Worm (Caenorhabditis elegans): ENCODE results near the gene ZK666.8.

The ZK666.8 gene

DNA sequence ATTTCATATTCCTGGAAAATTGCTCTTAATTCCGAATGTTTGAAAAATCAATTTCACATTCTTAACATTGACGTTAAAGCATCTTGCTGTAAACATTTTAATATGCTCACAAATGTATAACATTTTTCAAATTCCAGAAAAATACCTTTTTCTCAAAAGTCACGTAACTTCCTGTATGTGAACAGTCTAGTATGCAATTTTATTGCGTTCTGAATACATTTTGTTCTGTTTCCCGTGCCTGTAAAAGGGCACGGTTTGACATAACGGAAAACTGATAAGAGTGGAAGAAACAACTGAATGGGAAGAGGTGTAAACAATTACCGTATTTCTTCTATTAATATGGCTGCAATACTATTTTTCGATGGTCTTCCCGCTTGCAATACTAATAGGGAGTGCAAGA, 10.0 kb downstream of the ZK666.8 start:
- TF ChIP-seq nhr-80 (tag; optimal IDR thresholded peaks at IDR 0.05) (peak; percentile 10), hmg-20 (GFP tag; IDR thresholded peaks at IDR 0.05) (no peak)

DNA sequence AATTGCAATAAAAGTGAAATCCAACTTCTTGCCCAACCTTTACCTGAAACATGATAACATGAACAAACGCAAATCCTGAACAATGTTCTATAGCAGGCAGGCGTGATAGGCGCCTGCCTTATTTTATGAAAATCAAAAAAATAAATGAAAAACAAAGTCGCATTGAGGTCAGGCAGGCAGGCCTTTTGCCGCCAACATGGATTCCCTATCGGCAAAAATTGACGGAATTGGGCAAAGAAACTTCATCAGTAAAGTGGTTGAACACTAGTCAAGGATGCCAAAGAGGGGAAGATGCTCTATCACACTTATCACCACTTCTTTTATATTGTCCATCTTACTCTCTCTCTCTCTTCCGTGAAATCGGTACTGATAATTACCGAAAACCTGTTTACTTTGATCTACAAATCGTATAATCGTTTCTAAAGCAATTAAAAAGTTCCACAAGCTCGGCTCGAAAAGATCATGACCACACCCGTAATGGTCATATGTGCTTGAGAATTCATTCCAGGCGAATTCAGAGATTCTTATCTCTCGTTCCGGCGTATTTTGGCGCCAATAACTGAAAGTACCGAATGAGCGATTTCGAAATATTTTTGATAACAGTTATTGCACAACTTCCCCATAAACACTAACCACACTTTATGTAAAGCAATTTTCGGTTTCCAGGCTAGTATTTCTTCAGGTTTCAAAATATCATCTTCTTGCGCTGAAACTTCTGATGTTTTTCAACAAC, 10.9 kb downstream of the ZK666.8 start, which contains the start of the genes clec-60 and ZK666.11:
Gene clec-60 (minus strand): TSS at position 51 of the 733 bp plus-strand sequence.
Gene ZK666.11 (plus strand): TSS at position 699 of the 733 bp plus-strand sequence.
- TF ChIP-seq F10E7.11 (tag; optimal IDR thresholded peaks at IDR 0.05) (no peak), B0336.3 (GFP tag; IDR thresholded peaks at IDR 0.05) (no peak), snpc-4 (GFP tag; optimal IDR thresholded peaks at IDR 0.05) (no peak), snpc-4 (tag; optimal IDR thresholded peaks at IDR 0.05) (no peak), egl-18 (GFP tag; IDR thresholded peaks at IDR 0.05) (no peak), F37B4.10 (GFP tag; IDR thresholded peaks at IDR 0.05) (no peak), unc-130 (GFP tag; optimal IDR thresholded peaks at IDR 0.05) (no peak), nhr-80 (tag; optimal IDR thresholded peaks at IDR 0.05) (peak; percentile 6), athp-1 (tag; optimal IDR thresholded peaks at IDR 0.05) (no peak), ceh-100 (GFP tag; IDR thresholded peaks at IDR 0.05) (no peak), lsl-1 (GFP tag; optimal IDR thresholded peaks at IDR 0.05) (no peak), aptf-3 (GFP tag; IDR thresholded peaks at IDR 0.05) (no peak), cebp-1 (GFP tag; IDR thresholded peaks at IDR 0.05) (0 out of 2 replicates have a peak, but pooled peaks have one; percentile 49), cebp-1 (tag; optimal IDR thresholded peaks at IDR 0.05) (no peak)

DNA sequence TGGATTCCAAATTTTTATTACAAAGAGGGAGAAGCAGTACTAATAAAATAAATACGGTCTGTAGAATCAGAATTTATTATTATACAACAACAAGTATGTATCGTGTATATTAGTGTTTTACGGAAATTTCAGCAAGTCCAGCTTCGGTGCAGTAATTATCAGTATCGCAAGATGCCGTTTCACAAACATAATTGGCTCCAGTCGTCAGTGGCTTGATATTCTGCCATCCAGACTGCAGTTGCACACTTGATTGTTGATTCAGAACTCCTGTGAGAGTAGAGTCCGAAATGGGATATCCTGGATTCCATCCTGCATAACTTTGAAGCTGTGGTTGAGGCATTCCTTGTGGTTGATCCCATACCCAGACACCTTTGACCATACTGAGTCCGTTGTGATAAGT, 12.9 kb downstream of the ZK666.8 start:
- TF ChIP-seq Y95B8A.8 (GFP tag; IDR thresholded peaks at IDR 0.05): no peak
- TF ChIP-seq xnd-1 (tag; optimal IDR thresholded peaks at IDR 0.05): no peak
- TF ChIP-seq madf-6 (GFP tag; IDR thresholded peaks at IDR 0.05): no peak
- TF ChIP-seq hlh-26 (GFP tag; conservative IDR thresholded peaks at IDR 0.05): no peak
- TF ChIP-seq aptf-3 (GFP tag; IDR thresholded peaks at IDR 0.05): no peak
- TF ChIP-seq attf-6 (GFP tag; IDR thresholded peaks at IDR 0.05): no peak
- no peak for TF ChIP-seq C06A6.2 (GFP tag; conservative IDR thresholded peaks at IDR 0.05)
- TF ChIP-seq Y56A3A.18 (GFP tag; IDR thresholded peaks at IDR 0.05): no peak
- no peak for TF ChIP-seq F55B11.4 (tag; optimal IDR thresholded peaks at IDR 0.05; ENCODE audit: borderline replicate concordance, insufficient read depth)
- TF ChIP-seq F57C9.4 (tag; optimal IDR thresholded peaks at IDR 0.05): no peak
- TF ChIP-seq athp-1 (tag; optimal IDR thresholded peaks at IDR 0.05): no peak
- TF ChIP-seq K12H6.12 (tag; optimal IDR thresholded peaks at IDR 0.05): no peak
- no peak for TF ChIP-seq madf-10 (tag; optimal IDR thresholded peaks at IDR 0.05)
- no peak for TF ChIP-seq ztf-28 (GFP tag; IDR thresholded peaks at IDR 0.05)
- TF ChIP-seq ztf-6 (GFP tag; IDR thresholded peaks at IDR 0.05): no peak
- TF ChIP-seq lsy-27 (tag; optimal IDR thresholded peaks at IDR 0.05; ENCODE audit: borderline replicate concordance, insufficient read depth): no peak
- no peak for TF ChIP-seq ztf-26 (tag; optimal IDR thresholded peaks at IDR 0.05)

DNA sequence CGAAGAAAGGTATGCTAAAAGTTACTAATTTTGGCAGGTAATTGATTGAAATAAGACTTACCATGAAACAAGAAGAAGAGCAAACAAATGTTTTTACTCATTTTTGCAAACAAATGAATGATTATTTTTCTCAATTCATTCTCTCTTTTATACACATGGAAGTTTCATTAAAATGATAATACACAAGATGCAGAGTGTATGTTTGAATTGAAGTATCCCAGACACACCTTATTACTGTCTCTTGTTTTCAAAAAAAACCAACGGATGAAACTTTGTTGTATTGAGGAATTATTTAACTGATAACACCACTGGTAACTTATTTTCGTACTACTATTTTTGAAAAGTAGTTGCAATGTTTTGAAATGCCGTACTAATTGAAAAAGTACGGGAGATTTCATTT, 13.6 kb downstream of the ZK666.8 start, which contains the start of gene clec-59:
Gene clec-59 (minus strand): TSS at position 101 of the 400 bp plus-strand sequence.
- TF ChIP-seq hsf-1 (GFP tag; IDR thresholded peaks at IDR 0.05) (no peak), let-526 (GFP tag; IDR thresholded peaks at IDR 0.05) (no peak), ZK185.1 (tag; optimal IDR thresholded peaks at IDR 0.05; ENCODE audit: poor library complexity, severe bottlenecking) (no peak), F52B5.7 (tag; optimal IDR thresholded peaks at IDR 0.05) (no peak), D2030.7 (GFP tag; IDR thresholded peaks at IDR 0.05) (no peak), mcd-1 (GFP tag; IDR thresholded peaks at IDR 0.05) (no peak), ekl-4 (GFP tag; IDR thresholded peaks at IDR 0.05) (no peak), unc-130 (GFP tag; optimal IDR thresholded peaks at IDR 0.05) (no peak), hlh-12 (tag; optimal IDR thresholded peaks at IDR 0.05) (no peak), ceh-91 (GFP tag; IDR thresholded peaks at IDR 0.05) (no peak), Y95B8A.8 (GFP tag; IDR thresholded peaks at IDR 0.05) (no peak), ztf-25 (GFP tag; IDR thresholded peaks at IDR 0.05) (no peak), xnd-1 (tag; optimal IDR thresholded peaks at IDR 0.05) (no peak), F33H1.4 (GFP tag; IDR thresholded peaks at IDR 0.05) (no peak), nhr-80 (tag; optimal IDR thresholded peaks at IDR 0.05) (no peak), tbp1 (GFP tag; optimal IDR thresholded peaks at IDR 0.05) (no peak), madf-10 (tag; optimal IDR thresholded peaks at IDR 0.05) (no peak), dpff-1 (tag; optimal IDR thresholded peaks at IDR 0.05) (no peak)
